Fruit fly (Drosophila melanogaster) whole organism, embryonic: ENCODE data around the gene fiz.
A peak's percentile ranks its signal among the peaks of the same experiment; 100 is the strongest.

ENCODE experiments used
- Aef1 ChIP-seq: fragments of 200-800 bp; sonication (Bioruptor generic); IDR thresholded peaks from 3 replicates; pipeline ENCODE4 v1.3.6; 2022; ENCODE audit warnings: missing biosample characterization, missing genetic modification characterization
- Asciz ChIP-seq: fragments of 200-800 bp; sonication (Bioruptor generic); optimal IDR thresholded peaks from 2 replicates; lab custom pipeline; 2017; ENCODE audit warnings: missing biosample characterization, mild to moderate bottlenecking, missing genetic modification characterization, missing genetic modification reagents
- Atf-2 ChIP-seq: fragments of 200-800 bp; sonication (Bioruptor generic); optimal IDR thresholded peaks from 2 replicates; lab custom pipeline; 2016; ENCODE audit warnings: missing biosample characterization, missing genetic modification characterization
- Bdp1 ChIP-seq: fragments of 200-800 bp; sonication (Bioruptor generic); optimal IDR thresholded peaks from 3 replicates; lab custom pipeline; 2016; ENCODE audit warnings: missing biosample characterization, missing genetic modification characterization
- Bgb ChIP-seq: fragments of 200-800 bp; sonication (Bioruptor generic); IDR thresholded peaks from 2 replicates; pipeline ENCODE4 v1.3.6; 2022; ENCODE audit warnings: missing biosample characterization, missing genetic modification characterization; ENCODE audit not compliant: partially characterized antibody
- CG10366 ChIP-seq: fragments of 200-800 bp; sonication (Bioruptor generic); IDR thresholded peaks from 2 replicates; pipeline ENCODE4 v1.3.6; 2022; ENCODE audit warnings: missing biosample characterization, missing genetic modification characterization
- CG11093 ChIP-seq: fragments of 200-800 bp; sonication (Bioruptor generic); IDR thresholded peaks from 3 replicates; pipeline ENCODE4 v1.3.6; 2022; ENCODE audit warnings: missing biosample characterization, missing genetic modification characterization
- CG11247 ChIP-seq: fragments of 200-800 bp; sonication (Bioruptor generic); IDR thresholded peaks from 2 replicates; pipeline ENCODE4 v1.3.6; 2022; ENCODE audit warnings: missing biosample characterization, missing genetic modification characterization
- CG12299 ChIP-seq: fragments of 200-800 bp; sonication (Bioruptor generic); optimal IDR thresholded peaks from 2 replicates; lab custom pipeline; 2018; ENCODE audit warnings: missing biosample characterization, mild to moderate bottlenecking, missing genetic modification characterization
- CG13123 ChIP-seq: fragments of 200-800 bp; sonication (Bioruptor generic); optimal IDR thresholded peaks from 2 replicates; lab custom pipeline; 2016; ENCODE audit warnings: missing biosample characterization, missing genetic modification characterization
- CG13424 ChIP-seq: fragments of 200-800 bp; sonication (Bioruptor generic); optimal IDR thresholded peaks from 2 replicates; lab custom pipeline; 2019; ENCODE audit warnings: missing biosample characterization, mild to moderate bottlenecking, missing genetic modification characterization, moderate library complexity
- CG14710 ChIP-seq: fragments of 200-800 bp; sonication (Bioruptor generic); optimal IDR thresholded peaks from 3 replicates; lab custom pipeline; 2019; ENCODE audit warnings: missing biosample characterization, mild to moderate bottlenecking, missing genetic modification characterization, moderate library complexity
- CG14860 ChIP-seq: fragments of 200-800 bp; sonication (Bioruptor generic); IDR thresholded peaks from 3 replicates; pipeline ENCODE4 v1.3.6; 2022; ENCODE audit warnings: missing biosample characterization, missing genetic modification characterization; ENCODE audit not compliant: partially characterized antibody
- CG1529 ChIP-seq: fragments of 200-800 bp; sonication (Bioruptor generic); optimal IDR thresholded peaks from 3 replicates; lab custom pipeline; 2018; ENCODE audit warnings: missing biosample characterization, missing genetic modification characterization
- CG1602 ChIP-seq: fragments of 200-800 bp; sonication (Bioruptor generic); optimal IDR thresholded peaks from 3 replicates; lab custom pipeline; 2016; ENCODE audit warnings: missing biosample characterization, missing genetic modification characterization
- CG16779 ChIP-seq: fragments of 200-800 bp; sonication (Bioruptor generic); IDR thresholded peaks from 2 replicates; pipeline ENCODE4 v1.3.6; 2022; ENCODE audit warnings: missing biosample characterization, missing genetic modification characterization
- CG17186 ChIP-seq: fragments of 200-800 bp; sonication (Bioruptor generic); optimal IDR thresholded peaks from 3 replicates; lab custom pipeline; 2017; ENCODE audit warnings: missing biosample characterization, missing genetic modification reagents, missing genetic modification characterization
- CG17829 ChIP-seq: fragments of 200-800 bp; optimal IDR thresholded peaks from 2 replicates; lab custom pipeline; 2019; ENCODE audit warnings: missing biosample characterization, mild to moderate bottlenecking, missing genetic modification characterization, moderate library complexity
- CG1832 ChIP-seq: fragments of 200-800 bp; sonication (Bioruptor generic); optimal IDR thresholded peaks from 2 replicates; lab custom pipeline; 2017; ENCODE audit warnings: missing biosample characterization, mild to moderate bottlenecking, missing genetic modification characterization, inconsistent platforms
- CG31224 ChIP-seq: fragments of 200-800 bp; sonication (Bioruptor generic); IDR thresholded peaks from 2 replicates; pipeline ENCODE4 v1.3.6; 2022; ENCODE audit warnings: missing biosample characterization, missing genetic modification characterization
- CG3163 ChIP-seq: fragments of 200-800 bp; sonication (Bioruptor generic); optimal IDR thresholded peaks from 3 replicates; lab custom pipeline; 2016; ENCODE audit warnings: missing biosample characterization, missing genetic modification characterization
- CG34422 ChIP-seq: fragments of 200-800 bp; sonication (Bioruptor generic); IDR thresholded peaks from 3 replicates; pipeline ENCODE4 v1.3.6; 2022; ENCODE audit warnings: missing biosample characterization, missing genetic modification characterization
- CG4360 ChIP-seq: fragments of 200-800 bp; sonication (Bioruptor generic); IDR thresholded peaks from 2 replicates; pipeline ENCODE4 v1.3.6; 2022; ENCODE audit warnings: missing biosample characterization, missing genetic modification characterization
- CG4424 ChIP-seq: fragments of 200-800 bp; sonication (Bioruptor generic); optimal IDR thresholded peaks from 3 replicates; lab custom pipeline; 2016; ENCODE audit warnings: missing biosample characterization, missing genetic modification characterization
- CG6683 ChIP-seq: fragments of 200-800 bp; sonication (Bioruptor generic); optimal IDR thresholded peaks from 2 replicates; lab custom pipeline; 2017; ENCODE audit warnings: missing biosample characterization, mild to moderate bottlenecking, missing genetic modification characterization, missing genetic modification reagents
- CG7271 ChIP-seq: fragments of 200-800 bp; sonication (Bioruptor generic); optimal IDR thresholded peaks from 2 replicates; lab custom pipeline; 2018; ENCODE audit warnings: missing biosample characterization, mild to moderate bottlenecking, missing genetic modification characterization, moderate library complexity
- CG8765 ChIP-seq: fragments of 200-800 bp; sonication (Bioruptor generic); IDR thresholded peaks from 2 replicates; pipeline ENCODE4 v1.3.6; 2022; ENCODE audit warnings: missing biosample characterization, missing genetic modification characterization
- Chrac-16 ChIP-seq: fragments of 200-800 bp; sonication (Bioruptor generic); optimal IDR thresholded peaks from 3 replicates; lab custom pipeline; 2016; ENCODE audit warnings: missing biosample characterization, missing genetic modification characterization
- D19A ChIP-seq: fragments of 200-800 bp; optimal IDR thresholded peaks from 3 replicates; lab custom pipeline; 2019; ENCODE audit warnings: missing biosample characterization, mild to moderate bottlenecking, missing genetic modification characterization, moderate library complexity
- Dbx ChIP-seq: fragments of 200-800 bp; sonication (Bioruptor generic); IDR thresholded peaks from 3 replicates; pipeline ENCODE4 v1.3.6; 2022; ENCODE audit warnings: missing biosample characterization, missing genetic modification characterization
- Dll ChIP-seq: fragments of 200-800 bp; sonication (Bioruptor generic); IDR thresholded peaks from 4 replicates; pipeline ENCODE4 v1.3.6; 2022; ENCODE audit warnings: missing biosample characterization, missing genetic modification characterization; ENCODE audit not compliant: partially characterized antibody
- H2.0 ChIP-seq: fragments of 200-800 bp; sonication (Bioruptor generic); IDR thresholded peaks from 2 replicates; pipeline ENCODE4 v1.3.6; 2022; ENCODE audit warnings: missing biosample characterization, missing genetic modification characterization
- Hr78 ChIP-seq, 2 experiments: fragments of 200-800 bp in 1 of 2; fragments of >200 bp in 1 of 2; sonication (Bioruptor generic) in 1 of 2; optimal IDR thresholded peaks; 2 replicates each; lab custom pipeline; 2017 to 2019; ENCODE audit warnings: missing biosample characterization in 2 of 2, missing genetic modification characterization in 2 of 2, mild to moderate bottlenecking in 1 of 2, moderate library complexity in 1 of 2
- Scr ChIP-seq: fragments of 200-800 bp; sonication (Bioruptor generic); IDR thresholded peaks from 2 replicates; pipeline ENCODE4 v1.3.6; 2022; ENCODE audit warnings: missing biosample characterization, missing genetic modification characterization; ENCODE audit not compliant: partially characterized antibody
- ab ChIP-seq: fragments of 200-800 bp; sonication (Bioruptor generic); optimal IDR thresholded peaks from 2 replicates; lab custom pipeline; 2016; ENCODE audit warnings: missing biosample characterization, missing genetic modification characterization
- ara ChIP-seq: fragments of 200-800 bp; sonication (Bioruptor generic); IDR thresholded peaks from 2 replicates; pipeline ENCODE4 v1.3.6; 2022; ENCODE audit warnings: missing biosample characterization, missing genetic modification characterization
- bowl ChIP-seq: fragments of 200-800 bp; sonication (Bioruptor generic); IDR thresholded peaks from 2 replicates; pipeline ENCODE4 v1.3.6; 2022; ENCODE audit warnings: missing biosample characterization, missing genetic modification characterization
- btn ChIP-seq: fragments of 200-800 bp; sonication (Bioruptor generic); optimal IDR thresholded peaks from 2 replicates; lab custom pipeline; 2016; ENCODE audit warnings: missing biosample characterization, missing genetic modification characterization
- chn ChIP-seq: fragments of 200-800 bp; sonication (Bioruptor generic); optimal IDR thresholded peaks from 2 replicates; lab custom pipeline; 2016; ENCODE audit warnings: missing biosample characterization, missing genetic modification characterization
- eve ChIP-seq, 2 experiments: fragments of >200 bp; optimal IDR thresholded peaks; 2 replicates each; lab custom pipeline; 2017; ENCODE audit warnings: missing biosample characterization in 2 of 2, missing genetic modification characterization in 2 of 2
- gem ChIP-seq: fragments of 200-800 bp; sonication (Bioruptor generic); optimal IDR thresholded peaks from 2 replicates; lab custom pipeline; 2019; ENCODE audit warnings: missing biosample characterization, mild to moderate bottlenecking, missing genetic modification characterization, moderate library complexity
- h ChIP-seq: fragments of >200 bp; optimal IDR thresholded peaks from 2 replicates; lab custom pipeline; 2017
- insv ChIP-seq, 2 experiments: fragments of 200-800 bp; sonication (Bioruptor generic); optimal IDR thresholded peaks; 3 replicates each; lab custom pipeline; 2016 to 2018; ENCODE audit warnings: missing biosample characterization in 2 of 2, missing genetic modification characterization in 2 of 2
- kay ChIP-seq: fragments of 200-800 bp; sonication (Bioruptor generic); optimal IDR thresholded peaks from 2 replicates; lab custom pipeline; 2016; ENCODE audit warnings: missing biosample characterization, missing genetic modification characterization
- kni ChIP-seq: fragments of 200-800 bp; sonication (Bioruptor generic); optimal IDR thresholded peaks from 3 replicates; lab custom pipeline; 2017; ENCODE audit warnings: mild to moderate bottlenecking, missing biosample characterization, missing genetic modification reagents, missing genetic modification characterization
- mirr ChIP-seq: fragments of 200-800 bp; sonication (Bioruptor generic); optimal IDR thresholded peaks from 3 replicates; lab custom pipeline; 2018; ENCODE audit warnings: missing biosample characterization, mild to moderate bottlenecking, missing genetic modification characterization
- row ChIP-seq: fragments of 200-800 bp; sonication (Bioruptor generic); IDR thresholded peaks from 3 replicates; pipeline ENCODE4 v1.3.6; 2022; ENCODE audit warnings: missing biosample characterization, missing genetic modification characterization
- tna ChIP-seq: fragments of 200-800 bp; sonication (Bioruptor generic); IDR thresholded peaks from 2 replicates; pipeline ENCODE4 v1.3.6; 2022; ENCODE audit warnings: missing biosample characterization, missing genetic modification characterization; ENCODE audit not compliant: partially characterized antibody
- usp ChIP-seq: fragments of >200 bp; optimal IDR thresholded peaks from 2 replicates; lab custom pipeline; 2017; ENCODE audit warnings: missing biosample characterization, missing genetic modification characterization
- wdn ChIP-seq: fragments of 200-800 bp; sonication (Bioruptor generic); IDR thresholded peaks from 2 replicates; pipeline ENCODE4 v1.3.6; 2022; ENCODE audit warnings: missing biosample characterization, missing genetic modification characterization

Gene fiz

DNA sequence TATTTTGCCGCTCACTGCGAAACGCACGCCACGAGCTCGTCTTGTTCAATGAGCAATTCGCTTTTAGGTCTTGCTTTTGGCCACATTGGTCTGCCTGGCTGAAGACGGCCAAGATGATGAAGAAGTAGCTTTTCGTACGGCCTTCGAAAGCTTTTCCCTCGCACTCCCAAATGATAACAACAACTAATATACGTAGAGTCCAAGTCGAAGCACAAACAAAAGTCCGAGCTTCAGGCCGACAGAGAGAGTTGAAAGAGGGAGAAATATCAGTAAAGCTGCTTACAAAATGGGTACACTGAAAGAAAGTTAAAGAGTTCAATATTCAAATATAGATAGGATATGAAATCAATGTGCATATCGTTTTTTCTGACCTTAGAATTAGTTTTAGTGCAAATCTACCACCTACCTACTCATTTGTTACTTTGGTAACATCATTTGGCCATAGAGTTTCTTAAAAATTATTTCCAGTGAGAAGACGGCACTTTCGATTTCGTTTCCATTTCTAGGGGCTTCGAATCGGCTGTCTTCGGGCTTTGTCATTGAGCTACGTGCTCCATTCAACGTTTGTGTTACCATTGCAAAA, 26.9 kb downstream of the fiz start, which contains the start of the genes CG45064 and CG45065 (continued):
- TF ChIP-seq CG31224 (peak; percentile 37; the same call in 1 of the 2 replicates), btn (GFP tag; lab: Kevin White, UChicago) (peak; percentile 73), CG34422 (GFP tag; lab: Robert Waterston, UW) (no peak), wdn (peak; percentile 56), CG17186 (GFP tag; lab: Kevin White, UChicago) (peak; percentile 20), Aef1 (GFP tag; lab: Robert Waterston, UW) (peak; percentile 69), CG11247 (GFP tag; lab: Robert Waterston, UW) (peak; percentile 56; the same call in 1 of the 2 replicates), Hr78 (GFP tag; optimal IDR thresholded peaks at IDR 0.05; lab: Kevin White, UChicago) (peak in 1 of 2 experiments; percentile 77), CG13123 (GFP tag; lab: Kevin White, UChicago) (peak; percentile 56), CG16779 (GFP tag; lab: Robert Waterston, UW) (0 out of 2 replicates have a peak, but pooled peaks have one; percentile 38), CG7271 (tag; lab: Kevin White, UChicago) (no peak), ara (peak; percentile 84), Asciz (GFP tag; lab: Kevin White, UChicago) (peak; percentile 93), H2.0 (peak; percentile 85), D19A (peak; percentile 81), CG1529 (GFP tag; lab: Kevin White, UChicago) (peak; percentile 84), CG14710 (tag; lab: Kevin White, UChicago) (peak; percentile 78), Chrac-16 (peak; percentile 64), gem (tag; lab: Kevin White, UChicago) (peak; percentile 91), CG10366 (GFP tag; lab: Robert Waterston, UW) (peak; percentile 83), CG6683 (GFP tag; lab: Kevin White, UChicago) (peak; percentile 64), ab (peak; percentile 35), tna (GFP tag; lab: Robert Waterston, UW) (no peak), kni (GFP tag; lab: Kevin White, UChicago) (peak; percentile 74), mirr (no peak), CG8765 (GFP tag; lab: Robert Waterston, UW) (no peak), CG1832 (GFP tag; lab: Kevin White, UChicago) (no peak), CG13424 (tag; lab: Kevin White, UChicago) (peak; percentile 88), Bdp1 (GFP tag; lab: Kevin White, UChicago) (peak; percentile 62), Atf-2 (GFP tag; lab: Kevin White, UChicago) (peak; percentile 73), CG4360 (peak; percentile 48; the same call in 1 of the 2 replicates), CG17829 (tag; lab: Kevin White, UChicago) (peak; percentile 86), Dll (GFP tag; lab: Robert Waterston, UW) (no peak), usp (GFP tag; lab: Kevin White, UChicago) (no peak), Scr (GFP tag; lab: Robert Waterston, UW) (no peak), CG14860 (GFP tag; lab: Robert Waterston, UW) (no peak), eve (GFP tag; optimal IDR thresholded peaks at IDR 0.05; lab: Kevin White, UChicago) (peak in 1 of 2 experiments; percentile 95), insv (GFP tag; optimal IDR thresholded peaks at IDR 0.05; lab: Kevin White, UChicago) (no peak), chn (GFP tag; lab: Kevin White, UChicago) (peak; percentile 72), row (GFP tag; lab: Robert Waterston, UW) (peak; percentile 81), kay (peak; percentile 59), h (lab: Kevin White, UChicago) (no peak), CG12299 (tag; lab: Kevin White, UChicago) (peak; percentile 22), Dbx (GFP tag; lab: Robert Waterston, UW) (peak; percentile 56; the same call in 2 of the 3 replicates), Bgb (no peak), CG3163 (GFP tag; lab: Kevin White, UChicago) (peak; percentile 66), CG1602 (peak; percentile 71), bowl (GFP tag; lab: Robert Waterston, UW) (peak; percentile 51; the same call in 1 of the 2 replicates), CG4424 (peak; percentile 78), CG11093 (peak; percentile 76)
